Worm (Caenorhabditis elegans): ENCODE data around the gene cest-10.

The cest-10 gene

ce11 chrIV:7230935-7231334 lies 50.6 kb downstream of the cest-10 start, which contains the start of gene D2024.4:
Gene D2024.4 (plus strand): TSS chrIV:7231235.
- no peak for TF ChIP-seq C38D4.7 (GFP tag; optimal IDR thresholded peaks at IDR 0.05)
- no peak for TF ChIP-seq ceh-19 (GFP tag; optimal IDR thresholded peaks at IDR 0.05)
- no peak for TF ChIP-seq npax-4 (tag; optimal IDR thresholded peaks at IDR 0.05)
- TF ChIP-seq fax-1 (tag; optimal IDR thresholded peaks at IDR 0.05), result no peak
- TF ChIP-seq zip-5 (tag; optimal IDR thresholded peaks at IDR 0.05), result no peak

Data from whole organism, late embryonic.